Worm (Caenorhabditis elegans) whole organism, L3 larva: ENCODE data around the gene dop-4.
A peak's percentile ranks its signal among the peaks of the same experiment; 100 is the strongest.

Source experiments
- R02D3.7 ChIP-seq: fragments of 150-350 bp; optimal IDR thresholded peaks from 2 replicates; lab custom pipeline; 2014; ENCODE audit warnings: missing biosample characterization, missing genetic modification characterization
- ZK546.5 ChIP-seq: sonication (generic microtip); optimal IDR thresholded peaks from 2 replicates; lab custom pipeline; 2017; ENCODE audit warnings: missing biosample characterization, missing genetic modification characterization
- aly-2 ChIP-seq: fragments of 150-350 bp; optimal IDR thresholded peaks from 2 replicates; lab custom pipeline; 2014; ENCODE audit warnings: missing biosample characterization, missing genetic modification characterization
- ceh-28 ChIP-seq: fragments of 150-350 bp; optimal IDR thresholded peaks from 2 replicates; lab custom pipeline; 2014; ENCODE audit warnings: missing biosample characterization, missing genetic modification reagents, missing genetic modification characterization
- ceh-82 ChIP-seq: fragments of 150-350 bp; optimal IDR thresholded peaks from 2 replicates; lab custom pipeline; 2014; ENCODE audit warnings: missing biosample characterization, missing genetic modification characterization
- ceh-9 ChIP-seq: sonication (generic microtip); optimal IDR thresholded peaks from 2 replicates; lab custom pipeline; 2018; ENCODE audit warnings: missing biosample characterization, missing genetic modification characterization
- daf-12 ChIP-seq: fragments of 150-350 bp; optimal IDR thresholded peaks from 2 replicates; lab custom pipeline; 2014; ENCODE audit warnings: missing biosample characterization, missing genetic modification reagents, missing genetic modification characterization
- egl-27 ChIP-seq: sonication (generic microtip); optimal IDR thresholded peaks from 4 replicates; lab custom pipeline; 2017; ENCODE audit warnings: missing biosample characterization, missing genetic modification reagents, missing genetic modification characterization
- egl-5 ChIP-seq: fragments of 150-350 bp; optimal IDR thresholded peaks from 2 replicates; lab custom pipeline; 2017; ENCODE audit warnings: missing biosample characterization, missing genetic modification reagents, missing genetic modification characterization, inconsistent platforms
- elt-2 ChIP-seq: sonication (generic microtip); optimal IDR thresholded peaks from 2 replicates; lab custom pipeline; 2016; ENCODE audit warnings: missing genetic modification reagents, mild to moderate bottlenecking, missing genetic modification characterization, missing compliant biosample characterization
- elt-3 ChIP-seq, 3 experiments: fragments of 150-350 bp in 1 of 3; sonication (generic microtip) in 2 of 3; optimal IDR thresholded peaks; 2 replicates in 2 of 3; 4 replicates in 1 of 3; lab custom pipeline; 2014 to 2017; ENCODE audit warnings: missing biosample characterization in 3 of 3, missing genetic modification characterization in 3 of 3
- eor-1 ChIP-seq, 2 experiments: fragments of 150-350 bp; optimal IDR thresholded peaks; 2 replicates each; lab custom pipeline; 2014 to 2018; ENCODE audit warnings: missing biosample characterization in 2 of 2, missing genetic modification characterization in 2 of 2
- fkh-2 ChIP-seq: fragments of 150-350 bp; optimal IDR thresholded peaks from 2 replicates; lab custom pipeline; 2014; ENCODE audit warnings: missing biosample characterization, missing genetic modification reagents, missing genetic modification characterization
- fos-1 ChIP-seq: fragments of 150-350 bp; optimal IDR thresholded peaks from 2 replicates; lab custom pipeline; 2014; ENCODE audit warnings: missing biosample characterization, missing genetic modification characterization
- hmg-11 ChIP-seq: sonication (generic microtip); optimal IDR thresholded peaks from 2 replicates; lab custom pipeline; 2016; ENCODE audit warnings: missing genetic modification characterization, missing compliant biosample characterization
- jun-1 ChIP-seq: fragments of 150-350 bp; optimal IDR thresholded peaks from 2 replicates; lab custom pipeline; 2014; ENCODE audit warnings: missing biosample characterization, missing genetic modification reagents, missing genetic modification characterization
- lin-15B ChIP-seq: fragments of 150-350 bp; optimal IDR thresholded peaks from 2 replicates; lab custom pipeline; 2014; ENCODE audit warnings: missing biosample characterization, missing genetic modification characterization
- lin-39 ChIP-seq: fragments of 150-350 bp; optimal IDR thresholded peaks from 2 replicates; lab custom pipeline; 2018; ENCODE audit warnings: missing biosample characterization, missing genetic modification reagents, missing genetic modification characterization
- lsy-12 ChIP-seq: sonication (generic microtip); optimal IDR thresholded peaks from 2 replicates; lab custom pipeline; 2016; ENCODE audit warnings: mild to moderate bottlenecking, missing genetic modification characterization, missing compliant biosample characterization
- mdl-1 ChIP-seq: fragments of 150-350 bp; optimal IDR thresholded peaks from 2 replicates; lab custom pipeline; 2014; ENCODE audit warnings: missing biosample characterization, missing genetic modification characterization
- mml-1 ChIP-seq: fragments of 150-350 bp; sonication (generic microtip); optimal IDR thresholded peaks from 3 replicates; lab custom pipeline; 2014; ENCODE audit warnings: missing biosample characterization, missing genetic modification characterization
- nfya-1 ChIP-seq: sonication (generic microtip); optimal IDR thresholded peaks from 2 replicates; lab custom pipeline; 2017; ENCODE audit warnings: missing genetic modification characterization, mild to moderate bottlenecking, missing compliant biosample characterization, antibody characterized with exemption, moderate library complexity; ENCODE audit not compliant: insufficient read depth
- nhr-11 ChIP-seq: fragments of 150-350 bp; optimal IDR thresholded peaks from 2 replicates; lab custom pipeline; 2014; ENCODE audit warnings: missing biosample characterization, missing genetic modification characterization
- nhr-12 ChIP-seq: fragments of 150-350 bp; optimal IDR thresholded peaks from 2 replicates; lab custom pipeline; 2014; ENCODE audit warnings: missing biosample characterization, missing genetic modification characterization
- nhr-23 ChIP-seq: fragments of 150-350 bp; optimal IDR thresholded peaks from 2 replicates; lab custom pipeline; 2014; ENCODE audit warnings: missing biosample characterization, missing genetic modification reagents, missing genetic modification characterization
- nhr-25 ChIP-seq: sonication (generic microtip); optimal IDR thresholded peaks from 2 replicates; lab custom pipeline; 2017; ENCODE audit warnings: missing biosample characterization, missing genetic modification characterization
- nhr-28 ChIP-seq: fragments of 150-350 bp; optimal IDR thresholded peaks from 2 replicates; lab custom pipeline; 2014; ENCODE audit warnings: missing biosample characterization, missing genetic modification characterization
- nhr-43 ChIP-seq: sonication (generic microtip); optimal IDR thresholded peaks from 2 replicates; lab custom pipeline; 2016; ENCODE audit warnings: mild to moderate bottlenecking, missing genetic modification characterization, missing compliant biosample characterization; ENCODE audit not compliant: poor library complexity, severe bottlenecking
- nhr-76 ChIP-seq: fragments of 150-350 bp; sonication (generic microtip); optimal IDR thresholded peaks from 5 replicates; lab custom pipeline; 2014; ENCODE audit warnings: missing biosample characterization, missing genetic modification characterization
- nhr-77 ChIP-seq: fragments of 150-350 bp; optimal IDR thresholded peaks from 2 replicates; lab custom pipeline; 2014; ENCODE audit warnings: missing biosample characterization, missing genetic modification characterization
- pha-4 ChIP-seq: fragments of 150-350 bp; optimal IDR thresholded peaks from 2 replicates; lab custom pipeline; 2014; ENCODE audit warnings: missing biosample characterization, missing genetic modification reagents, missing genetic modification characterization
- pqm-1 ChIP-seq: fragments of 150-350 bp; optimal IDR thresholded peaks from 2 replicates; lab custom pipeline; 2017; ENCODE audit warnings: missing biosample characterization, missing genetic modification characterization, inconsistent platforms
- snpc-4 ChIP-seq: fragments of 150-350 bp; optimal IDR thresholded peaks from 2 replicates; lab custom pipeline; 2014; ENCODE audit warnings: missing biosample characterization, missing genetic modification characterization
- tbx-2 ChIP-seq: sonication (generic microtip); optimal IDR thresholded peaks from 2 replicates; lab custom pipeline; 2016; ENCODE audit warnings: mild to moderate bottlenecking, missing genetic modification characterization, missing compliant biosample characterization
- unc-39 ChIP-seq: sonication (generic microtip); optimal IDR thresholded peaks from 4 replicates; lab custom pipeline; 2017; ENCODE audit warnings: missing biosample characterization, missing genetic modification characterization
- unc-62 ChIP-seq: fragments of 150-350 bp; sonication (generic microtip); optimal IDR thresholded peaks from 4 replicates; lab custom pipeline; 2014; ENCODE audit warnings: missing biosample characterization, missing genetic modification reagents, missing genetic modification characterization
- zag-1 ChIP-seq: fragments of 150-350 bp; optimal IDR thresholded peaks from 2 replicates; lab custom pipeline; 2014; ENCODE audit warnings: missing biosample characterization, missing genetic modification characterization

dop-4 gene

ce11 chrX:1309446-1309845, 14.4 kb downstream of the dop-4 start:
- peak; percentile 18 for TF ChIP-seq nhr-43 (tag; lab: Kevin White, UChicago)
- TF ChIP-seq nhr-11 (tag; lab: Kevin White, UChicago), result no peak
- TF ChIP-seq nhr-12 (tag; lab: Kevin White, UChicago), result no peak

- peak; percentile 39 for TF ChIP-seq nhr-43 (tag; lab: Kevin White, UChicago)
- no peak for TF ChIP-seq hmg-11 (tag; lab: Kevin White, UChicago)
- no peak for TF ChIP-seq nhr-12 (tag; lab: Kevin White, UChicago)
- TF ChIP-seq nhr-23 (tag; lab: Kevin White, UChicago), result peak; percentile 56
- no peak for TF ChIP-seq mdl-1
- TF ChIP-seq fkh-2 (tag; lab: Kevin White, UChicago), result no peak
- TF ChIP-seq fos-1 (tag; lab: Kevin White, UChicago), result no peak
- TF ChIP-seq zag-1 (tag; lab: Kevin White, UChicago), result no peak
- TF ChIP-seq egl-5 (tag; lab: Kevin White, UChicago), result no peak
- no peak for TF ChIP-seq nhr-28
- TF ChIP-seq R02D3.7, result no peak
These were observed 16.0 kb downstream of the dop-4 start, which contains the start of gene H42K12.3 for ce11 chrX:1311084-1311483. Gene H42K12.3 (plus strand): TSS chrX:1311391.

ce11 chrX:1311577-1311976, 16.5 kb downstream of the dop-4 start:
- TF ChIP-seq pqm-1 (tag; lab: Kevin White, UChicago), result peak; percentile 13
- no peak for TF ChIP-seq nhr-12 (tag; lab: Kevin White, UChicago)
- TF ChIP-seq elt-2, result peak; percentile 24

ce11 chrX:1319708-1320107, 24.7 kb downstream of the dop-4 start:
- TF ChIP-seq elt-2, result peak; percentile 83
- peak; percentile 59 for TF ChIP-seq nfya-1
- TF ChIP-seq lsy-12 (tag; lab: Kevin White, UChicago), result peak; percentile 19
- no peak for TF ChIP-seq lin-15B (tag; lab: Kevin White, UChicago)
- TF ChIP-seq jun-1, result no peak
- TF ChIP-seq lin-39, result peak; percentile 73
- no peak for TF ChIP-seq R02D3.7
- TF ChIP-seq ceh-82 (tag; lab: Kevin White, UChicago), result peak; percentile 1
- TF ChIP-seq nhr-76 (tag; lab: Kevin White, UChicago), result no peak
- no peak for TF ChIP-seq eor-1 (tag; optimal IDR thresholded peaks at IDR 0.05; lab: Kevin White, UChicago)
- TF ChIP-seq tbx-2 (tag; lab: Kevin White, UChicago), result peak; percentile 16
- TF ChIP-seq pqm-1 (tag; lab: Kevin White, UChicago), result peak; percentile 30
- TF ChIP-seq daf-12 (tag; lab: Kevin White, UChicago), result no peak
- TF ChIP-seq elt-3 (tag; optimal IDR thresholded peaks at IDR 0.05; lab: Kevin White, UChicago), result no peak
- TF ChIP-seq mdl-1, result peak; percentile 58
- peak; percentile 38 for TF ChIP-seq nhr-23 (tag; lab: Kevin White, UChicago)
- TF ChIP-seq pha-4, result peak; percentile 70
- no peak for TF ChIP-seq fos-1 (tag; lab: Kevin White, UChicago)
- TF ChIP-seq fkh-2 (tag; lab: Kevin White, UChicago), result no peak
- TF ChIP-seq snpc-4, result peak; percentile 27
- TF ChIP-seq hmg-11 (tag; lab: Kevin White, UChicago), result peak; percentile 78
- TF ChIP-seq ceh-28, result peak; percentile 66
- peak; percentile 76 for TF ChIP-seq egl-5 (tag; lab: Kevin White, UChicago)
- TF ChIP-seq aly-2 (tag; lab: Kevin White, UChicago), result no peak

ce11 chrX:1321044-1321443, 26.0 kb downstream of the dop-4 start, which contains the start of gene pdk-1:
Gene pdk-1 (plus strand): TSS chrX:1321344.
- TF ChIP-seq jun-1 (no peak), ZK546.5 (tag; lab: Kevin White, UChicago) (no peak), nhr-43 (tag; lab: Kevin White, UChicago) (no peak)

ce11 chrX:1322997-1323396, 27.9 kb downstream of the dop-4 start:
- TF ChIP-seq snpc-4, result peak; percentile 67
- peak; percentile 31 for TF ChIP-seq lin-15B (tag; lab: Kevin White, UChicago)
- peak; percentile 88 for TF ChIP-seq jun-1
- no peak for TF ChIP-seq zag-1 (tag; lab: Kevin White, UChicago)
- TF ChIP-seq nhr-25, result peak; percentile 93
- TF ChIP-seq pqm-1 (tag; lab: Kevin White, UChicago), result peak; percentile 20
- peak; percentile 30 for TF ChIP-seq egl-27 (tag; lab: Kevin White, UChicago)
- peak; percentile 92 for TF ChIP-seq nhr-43 (tag; lab: Kevin White, UChicago)
- TF ChIP-seq lin-39, result peak; percentile 83
- TF ChIP-seq mdl-1, result peak; percentile 4
- TF ChIP-seq nhr-23 (tag; lab: Kevin White, UChicago), result peak; percentile 83
- no peak for TF ChIP-seq unc-62
- TF ChIP-seq ceh-82 (tag; lab: Kevin White, UChicago), result peak; percentile 84
- TF ChIP-seq fos-1 (tag; lab: Kevin White, UChicago), result peak; percentile 1
- TF ChIP-seq nfya-1, result peak; percentile 82
- peak; percentile 52 for TF ChIP-seq pha-4
- TF ChIP-seq fkh-2 (tag; lab: Kevin White, UChicago), result no peak
- peak; percentile 24 for TF ChIP-seq nhr-77 (tag; lab: Kevin White, UChicago)
- peak; percentile 56 for TF ChIP-seq lsy-12 (tag; lab: Kevin White, UChicago)
- no peak for TF ChIP-seq nhr-12 (tag; lab: Kevin White, UChicago)
- no peak for TF ChIP-seq daf-12 (tag; lab: Kevin White, UChicago)
- TF ChIP-seq unc-39 (tag; lab: Kevin White, UChicago), result no peak
- no peak for TF ChIP-seq eor-1 (tag; optimal IDR thresholded peaks at IDR 0.05; lab: Kevin White, UChicago)
- peak; percentile 88 for TF ChIP-seq ceh-28
- peak; percentile 47 for TF ChIP-seq ceh-9 (tag; lab: Kevin White, UChicago)
- TF ChIP-seq mml-1 (tag; lab: Kevin White, UChicago), result no peak
- TF ChIP-seq elt-3 (tag; optimal IDR thresholded peaks at IDR 0.05; lab: Kevin White, UChicago), result peak in 1 of 3 experiments; percentile 82
- TF ChIP-seq elt-2, result peak; percentile 33
- TF ChIP-seq egl-5 (tag; lab: Kevin White, UChicago), result peak; percentile 95
